Worm (Caenorhabditis elegans) whole organism, L3 larva: ENCODE data around the gene srt-32.

ENCODE experiments used
- aly-2 ChIP-seq: fragments of 150-350 bp; optimal IDR thresholded peaks from 2 replicates; lab custom pipeline; 2014; ENCODE audit warnings: missing biosample characterization, missing genetic modification characterization
- ama-1 ChIP-seq: fragments of 150-350 bp; optimal IDR thresholded peaks from 2 replicates; lab custom pipeline; 2018
- elt-3 ChIP-seq, 3 experiments: fragments of 150-350 bp in 1 of 3; sonication (generic microtip) in 2 of 3; optimal IDR thresholded peaks; 2 replicates in 2 of 3; 4 replicates in 1 of 3; lab custom pipeline; 2014 to 2017; ENCODE audit warnings: missing biosample characterization in 3 of 3, missing genetic modification characterization in 3 of 3
- fkh-10 ChIP-seq: sonication (generic microtip); optimal IDR thresholded peaks from 2 replicates; lab custom pipeline; 2017; ENCODE audit warnings: missing biosample characterization, missing genetic modification reagents, missing genetic modification characterization
- fos-1 ChIP-seq: fragments of 150-350 bp; optimal IDR thresholded peaks from 2 replicates; lab custom pipeline; 2014; ENCODE audit warnings: missing biosample characterization, missing genetic modification characterization
- jun-1 ChIP-seq: fragments of 150-350 bp; optimal IDR thresholded peaks from 2 replicates; lab custom pipeline; 2014; ENCODE audit warnings: missing biosample characterization, missing genetic modification reagents, missing genetic modification characterization
- lin-39 ChIP-seq: fragments of 150-350 bp; optimal IDR thresholded peaks from 2 replicates; lab custom pipeline; 2018; ENCODE audit warnings: missing biosample characterization, missing genetic modification reagents, missing genetic modification characterization
- nhr-237 ChIP-seq: fragments of 150-350 bp; optimal IDR thresholded peaks from 2 replicates; lab custom pipeline; 2014; ENCODE audit warnings: missing biosample characterization, missing genetic modification characterization
- nhr-67 ChIP-seq: fragments of 150-350 bp; optimal IDR thresholded peaks from 2 replicates; lab custom pipeline; 2014; ENCODE audit warnings: missing biosample characterization, missing genetic modification characterization
- nhr-77 ChIP-seq: fragments of 150-350 bp; optimal IDR thresholded peaks from 2 replicates; lab custom pipeline; 2014; ENCODE audit warnings: missing biosample characterization, missing genetic modification characterization
- sea-2 ChIP-seq: fragments of 150-350 bp; sonication (generic microtip); optimal IDR thresholded peaks from 4 replicates; lab custom pipeline; 2014; ENCODE audit warnings: missing biosample characterization, missing genetic modification reagents, missing genetic modification characterization
- skn-1 ChIP-seq: fragments of 150-350 bp; optimal IDR thresholded peaks from 2 replicates; lab custom pipeline; 2014; ENCODE audit warnings: missing biosample characterization, missing genetic modification characterization
- unc-62 ChIP-seq: fragments of 150-350 bp; sonication (generic microtip); optimal IDR thresholded peaks from 4 replicates; lab custom pipeline; 2014; ENCODE audit warnings: missing biosample characterization, missing genetic modification reagents, missing genetic modification characterization
- ztf-4 ChIP-seq: fragments of 150-350 bp; optimal IDR thresholded peaks from 2 replicates; lab custom pipeline; 2014; ENCODE audit warnings: missing biosample characterization, missing genetic modification characterization

DNA sequence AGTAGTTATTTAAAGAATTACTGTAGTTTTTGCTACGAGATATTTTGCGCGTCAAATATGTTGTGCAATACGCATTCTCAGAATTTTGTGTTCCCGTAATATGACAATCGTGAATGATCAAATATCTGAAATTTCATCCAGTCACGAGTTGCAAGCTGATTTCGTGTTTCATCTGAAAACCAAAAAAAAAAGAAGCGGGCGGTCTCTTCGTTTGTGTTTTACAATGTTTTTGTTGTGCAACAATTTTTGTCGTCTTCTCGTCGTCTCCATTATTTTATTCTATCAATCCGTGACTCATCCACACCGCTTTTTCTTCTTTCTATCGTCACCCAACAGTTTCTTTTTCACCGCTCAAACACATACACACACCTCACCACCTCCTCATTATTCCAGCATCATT lies 50.2 kb downstream of the srt-32 start, which contains the start of gene R11H6.4:
- TF ChIP-seq skn-1: no peak
- no peak for TF ChIP-seq jun-1 (tag; lab: Kevin White, UChicago)
- no peak for TF ChIP-seq lin-39 (tag; lab: Kevin White, UChicago)
- TF ChIP-seq fos-1 (tag; lab: Kevin White, UChicago): no peak
- no peak for TF ChIP-seq ztf-4 (tag; lab: Kevin White, UChicago)
- TF ChIP-seq elt-3 (tag; optimal IDR thresholded peaks at IDR 0.05; lab: Kevin White, UChicago): no peak
- TF ChIP-seq nhr-237: no peak
- TF ChIP-seq nhr-77 (tag; lab: Kevin White, UChicago): no peak
- no peak for TF ChIP-seq nhr-67
- no peak for TF ChIP-seq fkh-10 (GFP tag; lab: Kevin White, UChicago)
- no peak for TF ChIP-seq aly-2 (tag; lab: Kevin White, UChicago)
- no peak for TF ChIP-seq sea-2 (GFP tag; lab: Kevin White, UChicago)
- TF ChIP-seq ama-1 (lab: Kevin White, UChicago): no peak
- no peak for TF ChIP-seq unc-62 (GFP tag; lab: Kevin White, UChicago)
